Worm (Caenorhabditis elegans) whole organism, L4 larva: ENCODE measurements around the gene arp-6.

ENCODE experiments used
- F37D6.2 ChIP-seq: sonication (generic microtip); optimal IDR thresholded peaks from 2 replicates; lab custom pipeline; 2016; ENCODE audit warnings: mild to moderate bottlenecking, missing genetic modification characterization, missing compliant biosample characterization
- R02D3.7 ChIP-seq: fragments of 150-350 bp; sonication (generic microtip); optimal IDR thresholded peaks from 3 replicates; lab custom pipeline; 2014; ENCODE audit warnings: missing biosample characterization, missing genetic modification characterization
- Y48G9A.11 ChIP-seq: fragments of 200-800 bp; sonication (Bioruptor generic); IDR thresholded peaks from 2 replicates; pipeline ENCODE4 v1.3.6; 2022; ENCODE audit warnings: missing genetic modification reagents, missing genetic modification characterization, missing compliant biosample characterization
- Y5F2A.4 ChIP-seq: fragments of 200-800 bp; sonication (Bioruptor generic); optimal IDR thresholded peaks from 2 replicates; lab custom pipeline; 2018; ENCODE audit warnings: mild to moderate bottlenecking, missing genetic modification characterization, missing compliant biosample characterization
- Y75B8A.6 ChIP-seq: fragments of 200-800 bp; sonication (Bioruptor generic); IDR thresholded peaks from 2 replicates; pipeline ENCODE4 v1.3.6; 2022; ENCODE audit warnings: missing genetic modification reagents, missing genetic modification characterization, missing compliant biosample characterization
- ZK546.5 ChIP-seq, 2 experiments: sonication (generic microtip); optimal IDR thresholded peaks; 2 replicates each; lab custom pipeline; 2017; ENCODE audit warnings: missing biosample characterization in 2 of 2, missing genetic modification characterization in 2 of 2
- aha-1 ChIP-seq: fragments of 150-350 bp; peaks from one replicate; lab custom pipeline; 2014; ENCODE audit warnings: missing biosample characterization, missing genetic modification characterization
- aly-2 ChIP-seq: sonication (generic microtip); optimal IDR thresholded peaks from 2 replicates; lab custom pipeline; 2018; ENCODE audit warnings: missing biosample characterization, missing genetic modification characterization
- arid-1 ChIP-seq: fragments of 200-800 bp; sonication (Bioruptor generic); conservative IDR thresholded peaks from 2 replicates; pipeline ENCODE4 v1.3.6; 2022; ENCODE audit warnings: missing genetic modification reagents, missing genetic modification characterization, missing compliant biosample characterization
- attf-4 ChIP-seq: sonication (generic microtip); optimal IDR thresholded peaks from 3 replicates; lab custom pipeline; 2017; ENCODE audit warnings: missing biosample characterization, missing genetic modification characterization
- ceh-28 ChIP-seq: fragments of 150-350 bp; optimal IDR thresholded peaks from 2 replicates; lab custom pipeline; 2014; ENCODE audit warnings: missing biosample characterization, missing genetic modification reagents, missing genetic modification characterization
- ceh-32 ChIP-seq: sonication (generic microtip); optimal IDR thresholded peaks from 2 replicates; lab custom pipeline; 2016; ENCODE audit warnings: mild to moderate bottlenecking, missing genetic modification characterization, missing compliant biosample characterization; ENCODE audit not compliant: poor library complexity
- ceh-62 ChIP-seq: sonication (generic microtip); optimal IDR thresholded peaks from 2 replicates; lab custom pipeline; 2017; ENCODE audit warnings: missing biosample characterization, missing genetic modification characterization
- ces-1 ChIP-seq: fragments of 150-350 bp; sonication (generic microtip); optimal IDR thresholded peaks from 4 replicates; lab custom pipeline; 2014; ENCODE audit warnings: missing biosample characterization, missing genetic modification reagents, missing genetic modification characterization
- dmd-6 ChIP-seq: fragments of 200-800 bp; sonication (Bioruptor generic); IDR thresholded peaks from 2 replicates; pipeline ENCODE4 v1.3.6; 2022; ENCODE audit warnings: missing genetic modification reagents, missing genetic modification characterization, missing compliant biosample characterization
- dmd-9 ChIP-seq: fragments of 200-800 bp; sonication (Bioruptor generic); IDR thresholded peaks from 2 replicates; pipeline ENCODE4 v1.3.6; 2022; ENCODE audit warnings: missing genetic modification reagents, missing genetic modification characterization, missing compliant biosample characterization
- duxl-1 ChIP-seq: sonication (generic microtip); optimal IDR thresholded peaks from 2 replicates; lab custom pipeline; 2016; ENCODE audit warnings: mild to moderate bottlenecking, missing genetic modification characterization, moderate library complexity, missing compliant biosample characterization; ENCODE audit not compliant: poor library complexity
- dve-1 ChIP-seq: sonication (generic microtip); optimal IDR thresholded peaks from 2 replicates; lab custom pipeline; 2017; ENCODE audit warnings: antibody characterized with exemption, mild to moderate bottlenecking, missing genetic modification characterization, missing compliant biosample characterization; ENCODE audit not compliant: insufficient read depth
- egl-27 ChIP-seq: sonication (generic microtip); optimal IDR thresholded peaks from 3 replicates; lab custom pipeline; 2017; ENCODE audit warnings: missing biosample characterization, missing genetic modification reagents, missing genetic modification characterization
- egl-43 ChIP-seq: fragments of 200-800 bp; sonication (Bioruptor generic); IDR thresholded peaks from 2 replicates; pipeline ENCODE4 v1.3.6; 2022; ENCODE audit warnings: missing genetic modification reagents, missing genetic modification characterization, missing compliant biosample characterization
- gei-8 ChIP-seq: fragments of 200-800 bp; sonication (Bioruptor generic); optimal IDR thresholded peaks from 2 replicates; lab custom pipeline; 2018; ENCODE audit warnings: mild to moderate bottlenecking, missing genetic modification characterization, missing compliant biosample characterization
- hif-1 ChIP-seq, 2 experiments: sonication (generic microtip); optimal IDR thresholded peaks; 2 replicates each; lab custom pipeline; 2016 to 2017; ENCODE audit warnings: missing compliant biosample characterization in 2 of 2, missing genetic modification characterization in 2 of 2, missing genetic modification reagents in 2 of 2, missing genotype in 2 of 2, mild to moderate bottlenecking in 1 of 2
- hlh-11 ChIP-seq: fragments of 200-800 bp; sonication (Bioruptor generic); optimal IDR thresholded peaks from 2 replicates; lab custom pipeline; 2018; ENCODE audit warnings: mild to moderate bottlenecking, missing genetic modification characterization, missing compliant biosample characterization
- hmg-1.1 ChIP-seq: fragments of 200-800 bp; sonication (Bioruptor generic); IDR thresholded peaks from 2 replicates; pipeline ENCODE4 v1.3.6; 2022; ENCODE audit warnings: missing genetic modification reagents, missing genetic modification characterization, missing compliant biosample characterization
- lim-7 ChIP-seq: fragments of 200-800 bp; sonication (Bioruptor generic); IDR thresholded peaks from 2 replicates; pipeline ENCODE4 v1.3.6; 2022; ENCODE audit warnings: missing genetic modification characterization, missing compliant biosample characterization
- lin-15B ChIP-seq: fragments of 150-350 bp; sonication (generic microtip); optimal IDR thresholded peaks from 3 replicates; lab custom pipeline; 2014; ENCODE audit warnings: missing biosample characterization, missing genetic modification characterization
- lin-29 ChIP-seq: fragments of 200-800 bp; sonication (Bioruptor generic); IDR thresholded peaks from 2 replicates; pipeline ENCODE4 v1.3.6; 2022; ENCODE audit warnings: missing genetic modification reagents, missing genetic modification characterization, missing compliant biosample characterization
- lir-3 ChIP-seq: sonication (generic microtip); optimal IDR thresholded peaks from 2 replicates; lab custom pipeline; 2016; ENCODE audit warnings: mild to moderate bottlenecking, missing genetic modification characterization, missing compliant biosample characterization
- lsy-2 ChIP-seq, 2 experiments: fragments of 150-350 bp in 1 of 2; sonication (generic microtip) in 1 of 2; optimal IDR thresholded peaks; 2 replicates each; lab custom pipeline; 2014 to 2017; ENCODE audit warnings: missing biosample characterization in 2 of 2, missing genetic modification characterization in 2 of 2
- madf-9 ChIP-seq: fragments of 200-800 bp; sonication (Bioruptor generic); conservative IDR thresholded peaks from 2 replicates; pipeline ENCODE4 v1.3.6; 2022; ENCODE audit warnings: missing genetic modification reagents, missing genetic modification characterization, missing compliant biosample characterization
- mdl-1 ChIP-seq, 2 experiments: fragments of 150-350 bp in 1 of 2; sonication (generic microtip) in 1 of 2; optimal IDR thresholded peaks; 2 replicates each; lab custom pipeline; 2014 to 2017; ENCODE audit warnings: missing biosample characterization in 2 of 2, missing genetic modification characterization in 2 of 2
- mep-1 ChIP-seq: fragments of 150-350 bp; sonication (generic microtip); optimal IDR thresholded peaks from 3 replicates; lab custom pipeline; 2014; ENCODE audit warnings: missing biosample characterization, missing genetic modification characterization
- mxl-3 ChIP-seq: fragments of 200-800 bp; sonication (Bioruptor generic); optimal IDR thresholded peaks from 2 replicates; lab custom pipeline; 2018; ENCODE audit warnings: mild to moderate bottlenecking, missing genetic modification characterization, missing compliant biosample characterization
- nhr-11 ChIP-seq: fragments of 150-350 bp; optimal IDR thresholded peaks from 2 replicates; lab custom pipeline; 2014; ENCODE audit warnings: missing biosample characterization, missing genetic modification characterization
- nhr-237 ChIP-seq: sonication (generic microtip); optimal IDR thresholded peaks from 2 replicates; lab custom pipeline; 2017; ENCODE audit warnings: missing biosample characterization, missing genetic modification characterization
- nhr-25 ChIP-seq: sonication (generic microtip); optimal IDR thresholded peaks from 2 replicates; lab custom pipeline; 2017; ENCODE audit warnings: missing genetic modification characterization, mild to moderate bottlenecking, missing compliant biosample characterization, antibody characterized with exemption, moderate library complexity, borderline replicate concordance; ENCODE audit not compliant: insufficient read depth
- nhr-41 ChIP-seq: fragments of 200-800 bp; sonication (Bioruptor generic); IDR thresholded peaks from 2 replicates; pipeline ENCODE4 v1.3.6; 2022; ENCODE audit warnings: missing genetic modification reagents, missing genetic modification characterization, missing compliant biosample characterization
- nhr-48 ChIP-seq: sonication (generic microtip); optimal IDR thresholded peaks from 2 replicates; lab custom pipeline; 2016; ENCODE audit warnings: mild to moderate bottlenecking, missing genetic modification characterization, missing compliant biosample characterization
- pha-4 ChIP-seq, 2 experiments: fragments of 150-350 bp in 1 of 2; fragments of 200-800 bp in 1 of 2; sonication (Bioruptor generic) in 1 of 2; IDR thresholded peaks in 1 of 2; optimal IDR thresholded peaks in 1 of 2; 2 replicates each; pipeline versions ENCODE4 v1.3.6 to Lab custom; 2014 to 2022; ENCODE audit warnings: missing genetic modification characterization in 2 of 2, missing genetic modification reagents in 2 of 2, missing biosample characterization in 1 of 2, missing compliant biosample characterization in 1 of 2
- pqm-1 ChIP-seq: sonication (generic microtip); optimal IDR thresholded peaks from 2 replicates; lab custom pipeline; 2017; ENCODE audit warnings: missing biosample characterization, missing genetic modification characterization
- set-16 ChIP-seq: fragments of 200-800 bp; sonication (Bioruptor generic); IDR thresholded peaks from 2 replicates; pipeline ENCODE4 v1.3.6; 2022; ENCODE audit warnings: missing genetic modification reagents, missing genetic modification characterization, missing compliant biosample characterization
- skn-1 ChIP-seq: fragments of 150-350 bp; optimal IDR thresholded peaks from 2 replicates; lab custom pipeline; 2014; ENCODE audit warnings: missing biosample characterization, missing genetic modification characterization
- tra-1 ChIP-seq: fragments of 200-800 bp; sonication (Bioruptor generic); IDR thresholded peaks from 2 replicates; pipeline ENCODE4 v1.3.6; 2022; ENCODE audit warnings: missing genetic modification reagents, missing genetic modification characterization, missing compliant biosample characterization
- unc-130 ChIP-seq: sonication (generic microtip); optimal IDR thresholded peaks from 2 replicates; lab custom pipeline; 2016; ENCODE audit warnings: missing genetic modification reagents, missing genetic modification characterization, missing compliant biosample characterization
- unc-39 ChIP-seq: sonication (generic microtip); optimal IDR thresholded peaks from 2 replicates; lab custom pipeline; 2017; ENCODE audit warnings: missing biosample characterization, missing genetic modification characterization
- unc-62 ChIP-seq, 3 experiments: fragments of 150-350 bp in 1 of 3; sonication (generic microtip); optimal IDR thresholded peaks in 2 of 3; peaks in 1 of 3; 1 replicate in 1 of 3; 2 replicates in 2 of 3; lab custom pipeline; 2014 to 2017; ENCODE audit warnings: missing biosample characterization in 3 of 3, missing genetic modification characterization in 3 of 3, missing genetic modification reagents in 3 of 3, missing genotype in 1 of 3
- zfp-2 ChIP-seq: sonication (generic microtip); optimal IDR thresholded peaks from 2 replicates; lab custom pipeline; 2016; ENCODE audit warnings: mild to moderate bottlenecking, missing genetic modification characterization, missing compliant biosample characterization
- zip-11 ChIP-seq: fragments of 200-800 bp; sonication (Bioruptor generic); IDR thresholded peaks from 2 replicates; pipeline ENCODE4 v1.3.6; 2022; ENCODE audit warnings: missing genetic modification characterization, missing compliant biosample characterization
- zip-2 ChIP-seq: fragments of 150-350 bp; optimal IDR thresholded peaks from 2 replicates; lab custom pipeline; 2014; ENCODE audit warnings: missing biosample characterization, missing genetic modification characterization
- ztf-7 ChIP-seq: fragments of 150-350 bp; optimal IDR thresholded peaks from 2 replicates; lab custom pipeline; 2014; ENCODE audit warnings: missing biosample characterization, missing genetic modification characterization

arp-6 gene

ce11 chrII:8016761-8017160, 20.4 kb downstream of the arp-6 start (continued):
- TF ChIP-seq pha-4 (GFP tag; IDR thresholded peaks at IDR 0.05; lab: Robert Waterston, UW) (no peak), pha-4 (tag; optimal IDR thresholded peaks at IDR 0.05; lab: Kevin White, UChicago) (no peak), egl-27 (no peak), aly-2 (no peak), Y5F2A.4 (GFP tag; lab: Kevin White, UChicago) (no peak), lir-3 (tag; lab: Kevin White, UChicago) (no peak), unc-130 (GFP tag; lab: Kevin White, UChicago) (no peak), tra-1 (GFP tag; lab: Robert Waterston, UW) (peak; percentile 82), lin-29 (GFP tag; lab: Robert Waterston, UW) (no peak), mxl-3 (GFP tag; lab: Kevin White, UChicago) (peak; percentile 78), ceh-28 (tag; lab: Kevin White, UChicago) (no peak), skn-1 (tag; lab: Kevin White, UChicago) (no peak), ztf-7 (tag; lab: Kevin White, UChicago) (peak; percentile 61), lim-7 (GFP tag; lab: Robert Waterston, UW) (no peak), dmd-6 (GFP tag; lab: Robert Waterston, UW) (peak; percentile 97), egl-43 (GFP tag; lab: Robert Waterston, UW) (no peak), set-16 (GFP tag; lab: Robert Waterston, UW) (no peak), arid-1 (GFP tag; lab: Robert Waterston, UW) (peak; percentile 47; the same call in 1 of the 2 replicates), nhr-41 (GFP tag; lab: Robert Waterston, UW) (no peak), zfp-2 (tag; lab: Kevin White, UChicago) (no peak), duxl-1 (tag; lab: Kevin White, UChicago) (no peak), mep-1 (tag; lab: Kevin White, UChicago) (peak; percentile 74), nhr-48 (peak; percentile 96), nhr-237 (tag; lab: Kevin White, UChicago) (no peak), ceh-62 (tag; lab: Kevin White, UChicago) (no peak), ZK546.5 (tag; optimal IDR thresholded peaks at IDR 0.05; lab: Kevin White, UChicago) (no peak), unc-62 (GFP tag; optimal IDR thresholded peaks at IDR 0.05 in 1 of 2; lab: Kevin White, UChicago) (peak in 1 of 2 experiments; percentile 99), unc-62 (tag; optimal IDR thresholded peaks at IDR 0.05; lab: Kevin White, UChicago) (no peak), lsy-2 (tag; optimal IDR thresholded peaks at IDR 0.05; lab: Kevin White, UChicago) (peak; percentile 59 to 82), Y75B8A.6 (GFP tag; lab: Robert Waterston, UW) (no peak), hmg-1.1 (GFP tag; lab: Robert Waterston, UW) (peak; percentile 31), Y48G9A.11 (GFP tag; lab: Robert Waterston, UW) (no peak), dmd-9 (no peak), zip-11 (GFP tag; lab: Robert Waterston, UW) (no peak), gei-8 (GFP tag; lab: Kevin White, UChicago) (no peak), aha-1 (tag; lab: Kevin White, UChicago) (peak; percentile 97), lin-15B (tag; lab: Kevin White, UChicago) (no peak), pqm-1 (tag; lab: Kevin White, UChicago) (peak; percentile 58), attf-4 (tag; lab: Kevin White, UChicago) (no peak), dve-1 (tag; lab: Kevin White, UChicago) (peak; percentile 95), hif-1 (tag; optimal IDR thresholded peaks at IDR 0.05; lab: Kevin White, UChicago) (peak in 1 of 2 experiments; percentile 81), ceh-32 (tag; lab: Kevin White, UChicago) (no peak), F37D6.2 (tag; lab: Kevin White, UChicago) (no peak), R02D3.7 (no peak), mdl-1 (tag; optimal IDR thresholded peaks at IDR 0.05; lab: Kevin White, UChicago) (peak; percentile 86 to 96), zip-2 (tag; lab: Kevin White, UChicago) (no peak), ces-1 (no peak), hlh-11 (tag; lab: Kevin White, UChicago) (peak; percentile 97), madf-9 (GFP tag; lab: Robert Waterston, UW) (peak; percentile 6; the same call in 1 of the 2 replicates), nhr-25 (tag; lab: Kevin White, UChicago) (peak; percentile 53), nhr-11 (peak; percentile 23), unc-39 (tag; lab: Kevin White, UChicago) (no peak)
